Fruit fly (Drosophila melanogaster) whole organism, embryonic: ENCODE measurements around the gene CG10738.

ENCODE experiments used
- Abd-B ChIP-seq: fragments of 200-800 bp; sonication (Bioruptor generic); optimal IDR thresholded peaks from 2 replicates; lab custom pipeline; 2018; ENCODE audit warnings: missing biosample characterization, mild to moderate bottlenecking, missing genetic modification characterization, moderate library complexity
- CG10959 ChIP-seq: fragments of 200-800 bp; sonication (Bioruptor generic); IDR thresholded peaks from 2 replicates; pipeline ENCODE4 v1.3.6; 2022; ENCODE audit warnings: missing biosample characterization, missing genetic modification characterization
- CG11398 ChIP-seq: fragments of 200-800 bp; sonication (Bioruptor generic); optimal IDR thresholded peaks from 2 replicates; lab custom pipeline; 2016; ENCODE audit warnings: missing biosample characterization, missing genetic modification characterization
- CG12299 ChIP-seq: fragments of 200-800 bp; sonication (Bioruptor generic); optimal IDR thresholded peaks from 2 replicates; lab custom pipeline; 2018; ENCODE audit warnings: missing biosample characterization, mild to moderate bottlenecking, missing genetic modification characterization
- CG12391 ChIP-seq: fragments of 200-800 bp; sonication (Bioruptor generic); optimal IDR thresholded peaks from 3 replicates; lab custom pipeline; 2018; ENCODE audit warnings: missing biosample characterization, mild to moderate bottlenecking, missing genetic modification characterization, moderate library complexity
- CG13287 ChIP-seq: fragments of 200-800 bp; sonication (Bioruptor generic); IDR thresholded peaks from 2 replicates; pipeline ENCODE4 v1.3.6; 2022; ENCODE audit warnings: missing biosample characterization, missing genetic modification characterization; ENCODE audit not compliant: partially characterized antibody
- CG13775 ChIP-seq: fragments of 200-800 bp; sonication (Bioruptor generic); optimal IDR thresholded peaks from 3 replicates; lab custom pipeline; 2017; ENCODE audit warnings: missing biosample characterization, mild to moderate bottlenecking, missing genetic modification characterization
- CG14710 ChIP-seq: fragments of 200-800 bp; sonication (Bioruptor generic); optimal IDR thresholded peaks from 3 replicates; lab custom pipeline; 2019; ENCODE audit warnings: missing biosample characterization, mild to moderate bottlenecking, missing genetic modification characterization, moderate library complexity
- CG1529 ChIP-seq: fragments of 200-800 bp; sonication (Bioruptor generic); optimal IDR thresholded peaks from 3 replicates; lab custom pipeline; 2018; ENCODE audit warnings: missing biosample characterization, missing genetic modification characterization
- CG1602 ChIP-seq: fragments of 200-800 bp; sonication (Bioruptor generic); optimal IDR thresholded peaks from 3 replicates; lab custom pipeline; 2016; ENCODE audit warnings: missing biosample characterization, missing genetic modification characterization
- CG1603 ChIP-seq: fragments of 200-800 bp; sonication (Bioruptor generic); optimal IDR thresholded peaks from 2 replicates; lab custom pipeline; 2019; ENCODE audit warnings: missing biosample characterization, mild to moderate bottlenecking, missing genetic modification characterization, moderate library complexity
- CG16815 ChIP-seq: fragments of 200-800 bp; sonication (Bioruptor generic); optimal IDR thresholded peaks from 3 replicates; lab custom pipeline; 2017; ENCODE audit warnings: missing biosample characterization, mild to moderate bottlenecking, missing genetic modification characterization
- CG17361 ChIP-seq: fragments of 200-800 bp; sonication (Bioruptor generic); IDR thresholded peaks from 3 replicates; pipeline ENCODE4 v1.3.6; 2022; ENCODE audit warnings: missing biosample characterization, missing genetic modification characterization
- CG33557 ChIP-seq: fragments of 200-800 bp; sonication (Bioruptor generic); optimal IDR thresholded peaks from 2 replicates; lab custom pipeline; 2019; ENCODE audit warnings: missing biosample characterization, mild to moderate bottlenecking, missing genetic modification characterization, moderate library complexity
- CG3838 ChIP-seq: fragments of 200-800 bp; sonication (Bioruptor generic); optimal IDR thresholded peaks from 3 replicates; lab custom pipeline; 2016; ENCODE audit warnings: missing biosample characterization, missing genetic modification characterization
- CG4404 ChIP-seq: fragments of 200-800 bp; sonication (Bioruptor generic); IDR thresholded peaks from 2 replicates; pipeline ENCODE4 v1.3.6; 2022; ENCODE audit warnings: missing biosample characterization, missing genetic modification characterization
- CG4424 ChIP-seq: fragments of 200-800 bp; sonication (Bioruptor generic); optimal IDR thresholded peaks from 3 replicates; lab custom pipeline; 2016; ENCODE audit warnings: missing biosample characterization, missing genetic modification characterization
- CG7372 ChIP-seq: fragments of 200-800 bp; sonication (Bioruptor generic); IDR thresholded peaks from 2 replicates; pipeline ENCODE4 v1.3.6; 2022; ENCODE audit warnings: missing biosample characterization, missing genetic modification characterization
- CG7556 ChIP-seq: fragments of 200-800 bp; sonication (Bioruptor generic); optimal IDR thresholded peaks from 2 replicates; lab custom pipeline; 2017; ENCODE audit warnings: missing biosample characterization, mild to moderate bottlenecking, missing genetic modification characterization
- CHES-1-like ChIP-seq: fragments of 200-800 bp; sonication (Bioruptor generic); optimal IDR thresholded peaks from 2 replicates; lab custom pipeline; 2016; ENCODE audit warnings: missing biosample characterization, missing genetic modification characterization
- D19A ChIP-seq: fragments of 200-800 bp; optimal IDR thresholded peaks from 3 replicates; lab custom pipeline; 2019; ENCODE audit warnings: missing biosample characterization, mild to moderate bottlenecking, missing genetic modification characterization, moderate library complexity
- Dfd ChIP-seq, 2 experiments: fragments of >200 bp; optimal IDR thresholded peaks; 2 replicates each; lab custom pipeline; 2017; ENCODE audit warnings: missing biosample characterization in 2 of 2, missing genetic modification characterization in 2 of 2
- Doc2 ChIP-seq: fragments of 200-800 bp; sonication (Bioruptor generic); IDR thresholded peaks from 2 replicates; pipeline ENCODE4 v1.3.6; 2022; ENCODE audit warnings: missing biosample characterization, missing genetic modification characterization
- Fer3 ChIP-seq: fragments of 200-800 bp; sonication (Bioruptor generic); optimal IDR thresholded peaks from 2 replicates; lab custom pipeline; 2018; ENCODE audit warnings: missing biosample characterization, mild to moderate bottlenecking, missing genetic modification characterization, moderate library complexity
- MESR4 ChIP-seq: fragments of 200-800 bp; sonication (Bioruptor generic); optimal IDR thresholded peaks from 2 replicates; lab custom pipeline; 2018; ENCODE audit warnings: missing biosample characterization, mild to moderate bottlenecking, missing genetic modification characterization, moderate library complexity
- Meics ChIP-seq: fragments of 200-800 bp; sonication (Bioruptor generic); optimal IDR thresholded peaks from 2 replicates; lab custom pipeline; 2017; ENCODE audit warnings: missing biosample characterization, mild to moderate bottlenecking, missing genetic modification characterization
- Nf-YA ChIP-seq: fragments of 200-800 bp; sonication (Bioruptor generic); IDR thresholded peaks from 2 replicates; pipeline ENCODE4 v1.3.6; 2022; ENCODE audit warnings: missing biosample characterization, missing genetic modification characterization
- Oli ChIP-seq: fragments of 200-800 bp; sonication (Bioruptor generic); optimal IDR thresholded peaks from 2 replicates; lab custom pipeline; 2018; ENCODE audit warnings: missing biosample characterization, mild to moderate bottlenecking, missing genetic modification characterization, moderate library complexity
- Xrp1 ChIP-seq: fragments of 200-800 bp; sonication (Bioruptor generic); IDR thresholded peaks from 2 replicates; pipeline ENCODE4 v1.3.6; 2022; ENCODE audit warnings: missing biosample characterization, missing genetic modification characterization
- aop ChIP-seq: fragments of 200-800 bp; sonication (Bioruptor generic); IDR thresholded peaks from 2 replicates; pipeline ENCODE4 v1.3.6; 2022; ENCODE audit warnings: missing biosample characterization, missing genetic modification characterization
- bbx ChIP-seq: fragments of 200-800 bp; sonication (Bioruptor generic); IDR thresholded peaks from 2 replicates; pipeline ENCODE4 v1.3.6; 2022; ENCODE audit warnings: missing biosample characterization, missing genetic modification characterization; ENCODE audit not compliant: partially characterized antibody
- bsh ChIP-seq, 2 experiments: fragments of 200-800 bp; sonication (Bioruptor generic); optimal IDR thresholded peaks; 2 replicates each; lab custom pipeline; 2017 to 2018; ENCODE audit warnings: mild to moderate bottlenecking in 2 of 2, missing biosample characterization in 2 of 2, missing genetic modification characterization in 2 of 2, moderate library complexity in 1 of 2
- cg ChIP-seq: fragments of 200-800 bp; sonication (Bioruptor generic); optimal IDR thresholded peaks from 3 replicates; lab custom pipeline; 2019; ENCODE audit warnings: missing biosample characterization, mild to moderate bottlenecking, missing genetic modification characterization, moderate library complexity
- chn ChIP-seq: fragments of 200-800 bp; sonication (Bioruptor generic); optimal IDR thresholded peaks from 2 replicates; lab custom pipeline; 2016; ENCODE audit warnings: missing biosample characterization, missing genetic modification characterization
- crc ChIP-seq: fragments of 200-800 bp; sonication (Bioruptor generic); optimal IDR thresholded peaks from 2 replicates; lab custom pipeline; 2016; ENCODE audit warnings: missing biosample characterization, missing genetic modification characterization
- disco-r ChIP-seq: fragments of 200-800 bp; sonication (Bioruptor generic); optimal IDR thresholded peaks from 2 replicates; lab custom pipeline; 2016; ENCODE audit warnings: missing biosample characterization, missing genetic modification characterization
- fd96Cb ChIP-seq: fragments of 200-800 bp; sonication (Bioruptor generic); optimal IDR thresholded peaks from 2 replicates; lab custom pipeline; 2018; ENCODE audit warnings: missing biosample characterization, mild to moderate bottlenecking, missing genetic modification characterization, moderate library complexity
- ftz-f1 ChIP-seq: fragments of 200-800 bp; sonication (Bioruptor generic); optimal IDR thresholded peaks from 2 replicates; lab custom pipeline; 2016; ENCODE audit warnings: missing biosample characterization, missing genetic modification characterization
- gem ChIP-seq: fragments of 200-800 bp; sonication (Bioruptor generic); optimal IDR thresholded peaks from 2 replicates; lab custom pipeline; 2019; ENCODE audit warnings: missing biosample characterization, mild to moderate bottlenecking, missing genetic modification characterization, moderate library complexity
- h ChIP-seq: fragments of >200 bp; optimal IDR thresholded peaks from 2 replicates; lab custom pipeline; 2017
- lilli ChIP-seq: fragments of 200-800 bp; sonication (Bioruptor generic); optimal IDR thresholded peaks from 3 replicates; lab custom pipeline; 2016; ENCODE audit warnings: missing biosample characterization, missing genetic modification characterization
- pan ChIP-seq, 4 experiments: fragments of >200 bp in 3 of 4; fragments of 200-800 bp in 1 of 4; sonication (Bioruptor generic) in 1 of 4; optimal IDR thresholded peaks in 3 of 4; IDR thresholded peaks in 1 of 4; 2 replicates each; pipeline versions ENCODE4 v1.3.6 to Lab custom; 2017 to 2022; ENCODE audit warnings: missing biosample characterization in 2 of 4, missing genetic modification characterization in 2 of 4, mixed read lengths in 1 of 4
- sens ChIP-seq: fragments of 200-800 bp; sonication (Bioruptor generic); peaks from one replicate; lab custom pipeline; 2016; ENCODE audit warnings: missing biosample characterization, missing genetic modification characterization
- sens-2 ChIP-seq: fragments of 200-800 bp; sonication (Bioruptor generic); IDR thresholded peaks from 2 replicates; pipeline ENCODE4 v1.3.6; 2022; ENCODE audit warnings: missing biosample characterization, missing genetic modification characterization
- sim ChIP-seq: fragments of 200-800 bp; sonication (Bioruptor generic); IDR thresholded peaks from 2 replicates; pipeline ENCODE4 v1.3.6; 2022; ENCODE audit warnings: missing biosample characterization, missing genetic modification characterization
- slp2 ChIP-seq: fragments of 200-800 bp; sonication (Bioruptor generic); optimal IDR thresholded peaks from 2 replicates; lab custom pipeline; 2016; ENCODE audit warnings: missing biosample characterization, missing genetic modification characterization
- tap ChIP-seq: fragments of 200-800 bp; optimal IDR thresholded peaks from 3 replicates; lab custom pipeline; 2019; ENCODE audit warnings: missing biosample characterization, mild to moderate bottlenecking, missing genetic modification characterization, moderate library complexity
- vvl ChIP-seq: fragments of 200-800 bp; sonication (Bioruptor generic); IDR thresholded peaks from 2 replicates; pipeline ENCODE4 v1.3.6; 2022; ENCODE audit warnings: missing biosample characterization, missing genetic modification characterization
- zen2 ChIP-seq: fragments of 200-800 bp; sonication (Bioruptor generic); IDR thresholded peaks from 3 replicates; pipeline ENCODE4 v1.3.6; 2022; ENCODE audit warnings: missing biosample characterization, missing genetic modification characterization; ENCODE audit not compliant: partially characterized antibody

Gene CG10738

dm6 chr3L:13403141-13403867 lies 47.3 kb upstream of the CG10738 start (continued):
- TF ChIP-seq lilli (GFP tag; lab: Kevin White, UChicago), result no peak
- TF ChIP-seq sens, result peak; percentile 96
- TF ChIP-seq chn (GFP tag; lab: Kevin White, UChicago), result peak; percentile 2
- TF ChIP-seq zen2 (GFP tag; lab: Robert Waterston, UW), result no peak
- TF ChIP-seq CG12299 (tag; lab: Kevin White, UChicago), result no peak
- no peak for TF ChIP-seq h
- peak; percentile 47 for TF ChIP-seq CG16815 (GFP tag; lab: Kevin White, UChicago)
- peak; percentile 40; the same call in 1 of the 2 replicates for TF ChIP-seq Xrp1 (GFP tag; lab: Robert Waterston, UW)
- TF ChIP-seq slp2 (GFP tag; lab: Kevin White, UChicago), result peak; percentile 5
- TF ChIP-seq CG7556 (GFP tag; lab: Kevin White, UChicago), result peak; percentile 51
- peak; percentile 6 for TF ChIP-seq Abd-B (GFP tag; lab: Kevin White, UChicago)
- no peak for TF ChIP-seq CG7372 (GFP tag; lab: Robert Waterston, UW)
- TF ChIP-seq cg, result peak; percentile 81
- 0 out of 2 replicates have a peak, but pooled peaks have one; percentile 11 for TF ChIP-seq sim (GFP tag; lab: Robert Waterston, UW)
- peak; percentile 60 for TF ChIP-seq fd96Cb (tag; lab: Kevin White, UChicago)
- no peak for TF ChIP-seq MESR4
- TF ChIP-seq CG4424 (GFP tag; lab: Kevin White, UChicago), result peak; percentile 10
- TF ChIP-seq CG17361 (GFP tag; lab: Robert Waterston, UW), result peak; percentile 85
- TF ChIP-seq CG12391 (tag; lab: Kevin White, UChicago), result peak; percentile 17
- peak; percentile 42 for TF ChIP-seq CG13775 (GFP tag; lab: Kevin White, UChicago)
- TF ChIP-seq CHES-1-like (GFP tag; lab: Kevin White, UChicago), result no peak
- no peak for TF ChIP-seq bbx (GFP tag; lab: Robert Waterston, UW)
- TF ChIP-seq D19A (tag; lab: Kevin White, UChicago), result peak; percentile 46
- peak; percentile 46 for TF ChIP-seq CG4404
- TF ChIP-seq Oli (tag; lab: Kevin White, UChicago), result peak; percentile 16
- peak; percentile 81; the same call in 1 of the 2 replicates for TF ChIP-seq Nf-YA (GFP tag; lab: Robert Waterston, UW)
- TF ChIP-seq pan (optimal IDR thresholded peaks at IDR 0.05; lab: Kevin White, UChicago), result no peak
- peak in 1 of 2 experiments; percentile 16 for TF ChIP-seq pan (GFP tag; optimal IDR thresholded peaks at IDR 0.05 in 1 of 2, IDR thresholded peaks at IDR 0.05 in 1 of 2)
- 0 out of 2 replicates have a peak, but pooled peaks have one; percentile 23 for TF ChIP-seq vvl (GFP tag; lab: Robert Waterston, UW)
- TF ChIP-seq CG13287 (GFP tag; lab: Robert Waterston, UW), result 0 out of 2 replicates have a peak, but pooled peaks have one; percentile 21
- 0 out of 2 replicates have a peak, but pooled peaks have one; percentile 41 for TF ChIP-seq CG10959
- TF ChIP-seq Meics (GFP tag; lab: Kevin White, UChicago), result no peak

- TF ChIP-seq Fer3 (tag; lab: Kevin White, UChicago), result no peak
- TF ChIP-seq ftz-f1, result no peak
- no peak for TF ChIP-seq crc
- TF ChIP-seq sens-2 (GFP tag; lab: Robert Waterston, UW), result no peak
- TF ChIP-seq CG13287 (GFP tag; lab: Robert Waterston, UW), result no peak
- TF ChIP-seq aop, result no peak
- TF ChIP-seq CG33557 (GFP tag; lab: Kevin White, UChicago), result no peak
- TF ChIP-seq Dfd (GFP tag; optimal IDR thresholded peaks at IDR 0.05; lab: Kevin White, UChicago), result no peak
- TF ChIP-seq CG1602 (GFP tag; lab: Kevin White, UChicago), result no peak
- no peak for TF ChIP-seq disco-r (GFP tag; lab: Kevin White, UChicago)
- TF ChIP-seq bsh (GFP tag; optimal IDR thresholded peaks at IDR 0.05; lab: Kevin White, UChicago), result peak in 1 of 2 experiments; percentile 12
- TF ChIP-seq CG11398 (GFP tag; lab: Kevin White, UChicago), result no peak
- peak; percentile 3 for TF ChIP-seq CG14710 (tag; lab: Kevin White, UChicago)
- TF ChIP-seq gem (tag; lab: Kevin White, UChicago), result peak; percentile 6
- TF ChIP-seq Doc2 (GFP tag; lab: Robert Waterston, UW), result no peak
- no peak for TF ChIP-seq tap (tag; lab: Kevin White, UChicago)
- no peak for TF ChIP-seq CG3838 (GFP tag; lab: Kevin White, UChicago)
- TF ChIP-seq CG1529, result no peak
- TF ChIP-seq CG1603 (tag; lab: Kevin White, UChicago), result no peak
Measured at dm6 chr3L:13406873-13407272, 43.7 kb upstream of the CG10738 start.
